Worm (Caenorhabditis elegans) whole organism, L4 larva: Measurements from ENCODE around the gene Y94H6A.12.
A peak's percentile ranks its signal among the peaks of the same experiment; 100 is the strongest.

Experiments used
- ama-1 ChIP-seq: fragments of 150-350 bp; optimal IDR thresholded peaks from 2 replicates; lab custom pipeline; 2014; ENCODE audit warnings: inconsistent platforms, mixed read lengths
- arid-1 ChIP-seq: fragments of 200-800 bp; sonication (Bioruptor generic); conservative IDR thresholded peaks from 2 replicates; pipeline ENCODE4 v1.3.6; 2022; ENCODE audit warnings: missing genetic modification reagents, missing genetic modification characterization, missing compliant biosample characterization
- ceh-44 ChIP-seq: fragments of 200-800 bp; sonication (Bioruptor generic); IDR thresholded peaks from 2 replicates; pipeline ENCODE4 v1.3.6; 2022; ENCODE audit warnings: missing genetic modification reagents, missing genetic modification characterization, missing compliant biosample characterization
- ces-1 ChIP-seq: fragments of 150-350 bp; sonication (generic microtip); optimal IDR thresholded peaks from 4 replicates; lab custom pipeline; 2014; ENCODE audit warnings: missing biosample characterization, missing genetic modification reagents, missing genetic modification characterization
- cey-2 ChIP-seq: sonication (generic microtip); optimal IDR thresholded peaks from 3 replicates; lab custom pipeline; 2017; ENCODE audit warnings: missing genetic modification characterization, mild to moderate bottlenecking, missing compliant biosample characterization, antibody characterized with exemption, borderline replicate concordance; ENCODE audit not compliant: insufficient read depth
- dpl-1 ChIP-seq: fragments of 150-350 bp; optimal IDR thresholded peaks from 2 replicates; lab custom pipeline; 2014; ENCODE audit warnings: missing biosample characterization, missing genetic modification reagents, missing genetic modification characterization
- lin-13 ChIP-seq: fragments of 150-350 bp; optimal IDR thresholded peaks from 2 replicates; lab custom pipeline; 2014; ENCODE audit warnings: missing biosample characterization, missing genetic modification reagents, missing genetic modification characterization
- lsy-2 ChIP-seq, 2 experiments: fragments of 150-350 bp in 1 of 2; sonication (generic microtip) in 1 of 2; optimal IDR thresholded peaks; 2 replicates each; lab custom pipeline; 2014 to 2017; ENCODE audit warnings: missing biosample characterization in 2 of 2, missing genetic modification characterization in 2 of 2
- mdl-1 ChIP-seq, 2 experiments: fragments of 150-350 bp in 1 of 2; sonication (generic microtip) in 1 of 2; optimal IDR thresholded peaks; 2 replicates each; lab custom pipeline; 2014 to 2017; ENCODE audit warnings: missing biosample characterization in 2 of 2, missing genetic modification characterization in 2 of 2
- nhr-10 ChIP-seq: fragments of 150-350 bp; optimal IDR thresholded peaks from 2 replicates; lab custom pipeline; 2014; ENCODE audit warnings: missing biosample characterization, missing genetic modification characterization
- nhr-76 ChIP-seq: fragments of 150-350 bp; optimal IDR thresholded peaks from 2 replicates; lab custom pipeline; 2014; ENCODE audit warnings: missing biosample characterization, missing genetic modification characterization
- pqm-1 ChIP-seq: sonication (generic microtip); optimal IDR thresholded peaks from 2 replicates; lab custom pipeline; 2017; ENCODE audit warnings: missing biosample characterization, missing genetic modification characterization
- snpc-4 ChIP-seq: fragments of 150-350 bp; optimal IDR thresholded peaks from 2 replicates; lab custom pipeline; 2014; ENCODE audit warnings: missing biosample characterization, missing genetic modification characterization

ce11 chrIV:2729957-2730356 is 17.1 kb upstream of the Y94H6A.12 start, which contains the start of gene Y94H6A.2:
- no peak for TF ChIP-seq nhr-10 (tag; lab: Kevin White, UChicago)
- no peak for TF ChIP-seq cey-2 (tag; lab: Kevin White, UChicago)
- no peak for TF ChIP-seq lin-13 (GFP tag; lab: Kevin White, UChicago)
- TF ChIP-seq nhr-76, result no peak
- TF ChIP-seq pqm-1 (tag; lab: Kevin White, UChicago), result peak; percentile 47
- no peak for TF ChIP-seq mdl-1 (tag; optimal IDR thresholded peaks at IDR 0.05; lab: Kevin White, UChicago)
- TF ChIP-seq lsy-2 (tag; optimal IDR thresholded peaks at IDR 0.05; lab: Kevin White, UChicago), result no peak
- no peak for TF ChIP-seq snpc-4
- TF ChIP-seq ama-1 (lab: Kevin White, UChicago), result no peak
- TF ChIP-seq ceh-44, result no peak
- TF ChIP-seq dpl-1 (GFP tag; lab: Kevin White, UChicago), result no peak
- no peak for TF ChIP-seq ces-1 (GFP tag; lab: Kevin White, UChicago)
- no peak for TF ChIP-seq arid-1 (GFP tag; lab: Robert Waterston, UW)
